ENCODE assay signal across 1 fruit fly cellular context in genomic region chr3R:24203426-24203825, dm6.
TF ChIP-seq lines count a peak whose summit lies in the region.

No protein-coding gene starts in this region.

TF ChIP-seq in whole organism, embryonic, 481 proteins besides CTCF, POLR2A, EP300 and RAD21 (continued from another document):
- TF ChIP-seq Oli (tag; optimal IDR thresholded peaks at IDR 0.05; lab: Kevin White, UChicago) (peak; percentile 40), CG15269 (tag; optimal IDR thresholded peaks at IDR 0.05; lab: Kevin White, UChicago) (peak; percentile 44), Usf (GFP tag; optimal IDR thresholded peaks at IDR 0.05; lab: Kevin White, UChicago) (no peak), oc (tag; optimal IDR thresholded peaks at IDR 0.05; lab: Kevin White, UChicago) (peak; percentile 33), CG10462 (GFP tag; optimal IDR thresholded peaks at IDR 0.05; lab: Kevin White, UChicago) (no peak), Hr51 (GFP tag; optimal IDR thresholded peaks at IDR 0.05; lab: Kevin White, UChicago) (peak in 1 of 2 experiments; percentile 65), ATbp (GFP tag; optimal IDR thresholded peaks at IDR 0.05; lab: Kevin White, UChicago) (peak; percentile 23), CG5953 (GFP tag; IDR thresholded peaks at IDR 0.05; lab: Robert Waterston, UW) (0 out of 2 replicates have a peak, but pooled peaks have one; percentile 3), lov (optimal IDR thresholded peaks at IDR 0.05; lab: Kevin White, UChicago) (no peak), lov (GFP tag; IDR thresholded peaks at IDR 0.05; lab: Robert Waterston, UW) (no peak), CG4820 (GFP tag; optimal IDR thresholded peaks at IDR 0.05; lab: Kevin White, UChicago) (peak; percentile 2), Sox102F (GFP tag; optimal IDR thresholded peaks at IDR 0.05; lab: Kevin White, UChicago) (peak; percentile 55), CG31224 (GFP tag; IDR thresholded peaks at IDR 0.05; lab: Robert Waterston, UW) (no peak), ranshi (GFP tag; IDR thresholded peaks at IDR 0.05; lab: Robert Waterston, UW) (no peak), Side (GFP tag; optimal IDR thresholded peaks at IDR 0.05; lab: Kevin White, UChicago) (no peak), nom (GFP tag; optimal IDR thresholded peaks at IDR 0.05; lab: Kevin White, UChicago) (peak; percentile 55), wek (GFP tag; optimal IDR thresholded peaks at IDR 0.05; lab: Kevin White, UChicago) (no peak), sqz (GFP tag; optimal IDR thresholded peaks at IDR 0.05; lab: Kevin White, UChicago) (peak; percentile 46), Xbp1 (GFP tag; optimal IDR thresholded peaks at IDR 0.05; lab: Kevin White, UChicago) (peak; percentile 24), zfh1 (GFP tag; IDR thresholded peaks at IDR 0.05; lab: Robert Waterston, UW) (0 out of 3 replicates have a peak, but pooled peaks have one; percentile 14), Blimp-1 (GFP tag; optimal IDR thresholded peaks at IDR 0.05; lab: Kevin White, UChicago) (peak; percentile 9), CG17359 (tag; optimal IDR thresholded peaks at IDR 0.05; lab: Kevin White, UChicago) (peak; percentile 31), bsh (GFP tag; optimal IDR thresholded peaks at IDR 0.05; lab: Kevin White, UChicago) (peak; percentile 19 to 67)
